Fruit fly (Drosophila melanogaster) whole organism, embryonic: ENCODE measurements around the gene kri.

Experiments
- ATbp ChIP-seq: fragments of 200-800 bp; sonication (Bioruptor generic); optimal IDR thresholded peaks from 2 replicates; lab custom pipeline; 2017; ENCODE audit warnings: missing biosample characterization, mild to moderate bottlenecking, missing genetic modification characterization, missing genetic modification reagents
- Atf3 ChIP-seq: fragments of 200-800 bp; sonication (Bioruptor generic); optimal IDR thresholded peaks from 3 replicates; lab custom pipeline; 2016; ENCODE audit warnings: missing biosample characterization, missing genetic modification characterization
- Atf6 ChIP-seq: fragments of 200-800 bp; sonication (Bioruptor generic); IDR thresholded peaks from 2 replicates; pipeline ENCODE4 v1.3.6; 2022; ENCODE audit warnings: missing biosample characterization, missing genetic modification characterization
- B-H1 ChIP-seq: fragments of 200-800 bp; sonication (Bioruptor generic); IDR thresholded peaks from 3 replicates; pipeline ENCODE4 v1.3.6; 2022; ENCODE audit warnings: missing biosample characterization, missing genetic modification characterization
- Blimp-1 ChIP-seq: fragments of 200-800 bp; sonication (Bioruptor generic); optimal IDR thresholded peaks from 3 replicates; lab custom pipeline; 2018; ENCODE audit warnings: missing biosample characterization, missing genetic modification characterization, mild to moderate bottlenecking, moderate library complexity, missing genetic modification reagents
- CG1024 ChIP-seq: fragments of 200-800 bp; sonication (Bioruptor generic); IDR thresholded peaks from 2 replicates; pipeline ENCODE4 v1.3.6; 2022; ENCODE audit warnings: missing biosample characterization, missing genetic modification characterization
- CG10959 ChIP-seq: fragments of 200-800 bp; sonication (Bioruptor generic); IDR thresholded peaks from 2 replicates; pipeline ENCODE4 v1.3.6; 2022; ENCODE audit warnings: missing biosample characterization, missing genetic modification characterization
- CG12391 ChIP-seq: fragments of 200-800 bp; sonication (Bioruptor generic); optimal IDR thresholded peaks from 3 replicates; lab custom pipeline; 2018; ENCODE audit warnings: missing biosample characterization, mild to moderate bottlenecking, missing genetic modification characterization, moderate library complexity
- CG14441 ChIP-seq: fragments of 200-800 bp; sonication (Bioruptor generic); IDR thresholded peaks from 2 replicates; pipeline ENCODE4 v1.3.6; 2022; ENCODE audit warnings: missing biosample characterization, missing genetic modification characterization
- CG15269 ChIP-seq: fragments of 200-800 bp; sonication (Bioruptor generic); optimal IDR thresholded peaks from 2 replicates; lab custom pipeline; 2018; ENCODE audit warnings: missing biosample characterization, mild to moderate bottlenecking, missing genetic modification characterization, moderate library complexity
- CG1647 ChIP-seq: fragments of 200-800 bp; sonication (Bioruptor generic); optimal IDR thresholded peaks from 3 replicates; lab custom pipeline; 2016; ENCODE audit warnings: missing biosample characterization, missing genetic modification characterization
- CG17186 ChIP-seq: fragments of 200-800 bp; sonication (Bioruptor generic); optimal IDR thresholded peaks from 3 replicates; lab custom pipeline; 2017; ENCODE audit warnings: missing biosample characterization, missing genetic modification reagents, missing genetic modification characterization
- CG17359 ChIP-seq: fragments of 200-800 bp; sonication (Bioruptor generic); optimal IDR thresholded peaks from 3 replicates; lab custom pipeline; 2018; ENCODE audit warnings: missing biosample characterization, mild to moderate bottlenecking, missing genetic modification characterization, moderate library complexity
- CG17361 ChIP-seq: fragments of 200-800 bp; sonication (Bioruptor generic); IDR thresholded peaks from 3 replicates; pipeline ENCODE4 v1.3.6; 2022; ENCODE audit warnings: missing biosample characterization, missing genetic modification characterization
- CG2116 ChIP-seq: fragments of 200-800 bp; sonication (Bioruptor generic); optimal IDR thresholded peaks from 3 replicates; lab custom pipeline; 2018; ENCODE audit warnings: missing biosample characterization, mild to moderate bottlenecking, missing genetic modification characterization
- CG7357 ChIP-seq: fragments of 200-800 bp; sonication (Bioruptor generic); IDR thresholded peaks from 3 replicates; pipeline ENCODE4 v1.3.6; 2022; ENCODE audit warnings: missing biosample characterization, missing genetic modification characterization
- CG7372 ChIP-seq: fragments of 200-800 bp; sonication (Bioruptor generic); IDR thresholded peaks from 2 replicates; pipeline ENCODE4 v1.3.6; 2022; ENCODE audit warnings: missing biosample characterization, missing genetic modification characterization
- CG7786 ChIP-seq: fragments of 200-800 bp; sonication (Bioruptor generic); optimal IDR thresholded peaks from 2 replicates; lab custom pipeline; 2016; ENCODE audit warnings: missing biosample characterization, missing genetic modification characterization
- CG7839 ChIP-seq: fragments of 200-800 bp; sonication (Bioruptor generic); optimal IDR thresholded peaks from 3 replicates; lab custom pipeline; 2018; ENCODE audit warnings: missing biosample characterization, mild to moderate bottlenecking, missing genetic modification characterization, moderate library complexity
- CG9215 ChIP-seq: fragments of 200-800 bp; sonication (Bioruptor generic); IDR thresholded peaks from 2 replicates; pipeline ENCODE4 v1.3.6; 2022; ENCODE audit warnings: missing biosample characterization, missing genetic modification characterization
- CTCF ChIP-seq: fragments of 200-800 bp; sonication (Bioruptor generic); optimal IDR thresholded peaks from 2 replicates; lab custom pipeline; 2017; ENCODE audit warnings: missing biosample characterization, mild to moderate bottlenecking, missing genetic modification characterization, moderate library complexity
- Camta ChIP-seq: fragments of 200-800 bp; sonication (Bioruptor generic); optimal IDR thresholded peaks from 2 replicates; lab custom pipeline; 2016; ENCODE audit warnings: missing biosample characterization, missing genetic modification characterization
- Drgx ChIP-seq: fragments of 200-800 bp; sonication (Bioruptor generic); IDR thresholded peaks from 2 replicates; pipeline ENCODE4 v1.3.6; 2022; ENCODE audit warnings: missing biosample characterization, missing genetic modification characterization
- Ets97D ChIP-seq: fragments of 200-800 bp; sonication (Bioruptor generic); optimal IDR thresholded peaks from 3 replicates; lab custom pipeline; 2016; ENCODE audit warnings: missing biosample characterization, missing genetic modification characterization
- H15 ChIP-seq: fragments of 200-800 bp; sonication (Bioruptor generic); IDR thresholded peaks from 3 replicates; pipeline ENCODE4 v1.3.6; 2022; ENCODE audit warnings: missing biosample characterization, missing genetic modification characterization
- H2.0 ChIP-seq: fragments of 200-800 bp; sonication (Bioruptor generic); IDR thresholded peaks from 2 replicates; pipeline ENCODE4 v1.3.6; 2022; ENCODE audit warnings: missing biosample characterization, missing genetic modification characterization
- Oli ChIP-seq: fragments of 200-800 bp; sonication (Bioruptor generic); optimal IDR thresholded peaks from 2 replicates; lab custom pipeline; 2018; ENCODE audit warnings: missing biosample characterization, mild to moderate bottlenecking, missing genetic modification characterization, moderate library complexity
- Optix ChIP-seq: fragments of 200-800 bp; sonication (Bioruptor generic); IDR thresholded peaks from 3 replicates; pipeline ENCODE4 v1.3.6; 2022; ENCODE audit warnings: missing biosample characterization, missing genetic modification characterization
- Pdp1 ChIP-seq, 2 experiments: fragments of 200-800 bp; sonication (Bioruptor generic); optimal IDR thresholded peaks; 3 replicates each; lab custom pipeline; 2016; ENCODE audit warnings: missing biosample characterization in 2 of 2, missing genetic modification characterization in 2 of 2, mild to moderate bottlenecking in 1 of 2, moderate library complexity in 1 of 2
- Poxn ChIP-seq: fragments of 200-800 bp; sonication (Bioruptor generic); IDR thresholded peaks from 2 replicates; pipeline ENCODE4 v1.3.6; 2022; ENCODE audit warnings: missing biosample characterization, missing genetic modification characterization
- Sox102F ChIP-seq: fragments of 200-800 bp; sonication (Bioruptor generic); optimal IDR thresholded peaks from 2 replicates; lab custom pipeline; 2018; ENCODE audit warnings: missing biosample characterization, mild to moderate bottlenecking, missing genetic modification characterization, moderate library complexity
- Stat92E ChIP-seq, 3 experiments: fragments of >200 bp in 2 of 3; fragments of 200-800 bp in 1 of 3; sonication (Bioruptor generic) in 1 of 3; optimal IDR thresholded peaks; 2 replicates each; lab custom pipeline; 2017 to 2019; ENCODE audit warnings: missing biosample characterization in 3 of 3, missing genetic modification characterization in 3 of 3, mild to moderate bottlenecking in 1 of 3, moderate library complexity in 1 of 3
- TFAM ChIP-seq: fragments of 200-800 bp; sonication (Bioruptor generic); optimal IDR thresholded peaks from 2 replicates; lab custom pipeline; 2017; ENCODE audit warnings: missing biosample characterization, missing genetic modification characterization, inconsistent platforms
- Usf ChIP-seq: fragments of 200-800 bp; sonication (Bioruptor generic); optimal IDR thresholded peaks from 2 replicates; lab custom pipeline; 2017; ENCODE audit warnings: missing genotype, missing biosample characterization, missing genetic modification characterization
- al ChIP-seq: fragments of 200-800 bp; sonication (Bioruptor generic); IDR thresholded peaks from 2 replicates; pipeline ENCODE4 v1.3.6; 2022; ENCODE audit warnings: missing biosample characterization, missing genetic modification characterization
- cas ChIP-seq: fragments of 200-800 bp; sonication (Bioruptor generic); IDR thresholded peaks from 2 replicates; pipeline ENCODE4 v1.3.6; 2022; ENCODE audit warnings: missing biosample characterization, missing genetic modification characterization
- caup ChIP-seq: fragments of 200-800 bp; sonication (Bioruptor generic); optimal IDR thresholded peaks from 3 replicates; lab custom pipeline; 2017; ENCODE audit warnings: missing biosample characterization, mild to moderate bottlenecking, missing genetic modification characterization, moderate library complexity; ENCODE audit not compliant: severe bottlenecking
- cg ChIP-seq: fragments of 200-800 bp; sonication (Bioruptor generic); optimal IDR thresholded peaks from 3 replicates; lab custom pipeline; 2019; ENCODE audit warnings: missing biosample characterization, mild to moderate bottlenecking, missing genetic modification characterization, moderate library complexity
- chinmo ChIP-seq: fragments of 200-800 bp; sonication (Bioruptor generic); IDR thresholded peaks from 4 replicates; pipeline ENCODE4 v1.3.6; 2022; ENCODE audit warnings: missing biosample characterization, missing genetic modification characterization; ENCODE audit not compliant: partially characterized antibody
- crc ChIP-seq: fragments of 200-800 bp; sonication (Bioruptor generic); optimal IDR thresholded peaks from 2 replicates; lab custom pipeline; 2016; ENCODE audit warnings: missing biosample characterization, missing genetic modification characterization
- dmrt11E ChIP-seq: fragments of 200-800 bp; sonication (Bioruptor generic); optimal IDR thresholded peaks from 3 replicates; lab custom pipeline; 2018; ENCODE audit warnings: missing biosample characterization, mild to moderate bottlenecking, missing genetic modification characterization, moderate library complexity
- fru ChIP-seq: fragments of >200 bp; optimal IDR thresholded peaks from 2 replicates; lab custom pipeline; 2017
- jing ChIP-seq: fragments of 200-800 bp; sonication (Bioruptor generic); optimal IDR thresholded peaks from 2 replicates; lab custom pipeline; 2018; ENCODE audit warnings: missing biosample characterization, mild to moderate bottlenecking, missing genetic modification characterization
- lab ChIP-seq: fragments of 200-800 bp; sonication (Bioruptor generic); optimal IDR thresholded peaks from 3 replicates; lab custom pipeline; 2017; ENCODE audit warnings: missing biosample characterization, missing genetic modification characterization, mild to moderate bottlenecking, moderate library complexity, missing genetic modification reagents
- mam ChIP-seq: fragments of 200-800 bp; sonication (Bioruptor generic); optimal IDR thresholded peaks from 3 replicates; lab custom pipeline; 2016; ENCODE audit warnings: missing biosample characterization, missing genetic modification characterization
- nom ChIP-seq: fragments of 200-800 bp; sonication (Bioruptor generic); optimal IDR thresholded peaks from 2 replicates; lab custom pipeline; 2017; ENCODE audit warnings: missing biosample characterization, missing genetic modification characterization, mild to moderate bottlenecking, moderate library complexity, missing genetic modification reagents
- rib ChIP-seq: fragments of 200-800 bp; sonication (Bioruptor generic); IDR thresholded peaks from 2 replicates; pipeline ENCODE4 v1.3.6; 2022; ENCODE audit warnings: missing biosample characterization, missing genetic modification characterization
- salm ChIP-seq: fragments of 200-800 bp; sonication (Bioruptor generic); optimal IDR thresholded peaks from 2 replicates; lab custom pipeline; 2018; ENCODE audit warnings: missing biosample characterization, mild to moderate bottlenecking, missing genetic modification characterization
- seq ChIP-seq: fragments of 200-800 bp; sonication (Bioruptor generic); IDR thresholded peaks from 2 replicates; pipeline ENCODE4 v1.3.6; 2022; ENCODE audit warnings: missing biosample characterization, missing genetic modification characterization
- sima ChIP-seq: fragments of 200-800 bp; sonication (Bioruptor generic); optimal IDR thresholded peaks from 2 replicates; lab custom pipeline; 2016; ENCODE audit warnings: missing biosample characterization, missing genetic modification characterization
- tna ChIP-seq: fragments of 200-800 bp; sonication (Bioruptor generic); IDR thresholded peaks from 2 replicates; pipeline ENCODE4 v1.3.6; 2022; ENCODE audit warnings: missing biosample characterization, missing genetic modification characterization; ENCODE audit not compliant: partially characterized antibody
- vnd ChIP-seq: fragments of 200-800 bp; sonication (Bioruptor generic); IDR thresholded peaks from 3 replicates; pipeline ENCODE4 v1.3.6; 2022; ENCODE audit warnings: missing biosample characterization, missing genetic modification characterization; ENCODE audit not compliant: partially characterized antibody

The kri gene

DNA sequence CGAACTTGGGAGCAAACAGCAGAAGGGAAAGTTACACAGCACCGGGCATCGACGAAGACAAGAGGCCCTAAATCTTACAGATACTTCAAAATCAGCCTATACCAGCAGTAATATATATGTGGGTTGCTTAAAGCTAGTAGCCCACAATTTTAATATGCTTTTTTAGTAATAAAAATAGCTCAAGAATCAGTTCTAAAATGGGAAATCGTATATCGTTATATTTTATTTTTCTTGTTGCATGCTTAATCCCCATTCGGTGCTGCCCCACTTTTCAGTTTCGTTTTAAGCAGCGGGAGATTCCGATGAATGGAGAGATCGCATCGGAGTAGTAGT lies 2.7 kb upstream of the kri start (continued):
- no peak for TF ChIP-seq seq (GFP tag; lab: Robert Waterston, UW)
- TF ChIP-seq CG9215 (GFP tag; lab: Robert Waterston, UW), result peak; percentile 23; the same call in 1 of the 2 replicates
- no peak for TF ChIP-seq Atf3 (GFP tag; lab: Kevin White, UChicago)
- TF ChIP-seq sima (GFP tag; lab: Kevin White, UChicago), result no peak
- peak; percentile 28 for TF ChIP-seq mam (GFP tag; lab: Kevin White, UChicago)
- TF ChIP-seq dmrt11E (tag; lab: Kevin White, UChicago), result no peak
- 0 out of 2 replicates have a peak, but pooled peaks have one; percentile 20 for TF ChIP-seq al (GFP tag; lab: Robert Waterston, UW)
- TF ChIP-seq CG1024 (GFP tag; lab: Robert Waterston, UW), result no peak
- no peak for TF ChIP-seq Usf (GFP tag; lab: Kevin White, UChicago)
- peak; percentile 4 to 43 for TF ChIP-seq Pdp1 (GFP tag; optimal IDR thresholded peaks at IDR 0.05; lab: Kevin White, UChicago)
- TF ChIP-seq CG12391 (tag; lab: Kevin White, UChicago), result peak; percentile 28
- TF ChIP-seq Blimp-1 (GFP tag; lab: Kevin White, UChicago), result peak; percentile 47
- no peak for TF ChIP-seq CG7786
- TF ChIP-seq CG2116 (GFP tag; lab: Kevin White, UChicago), result no peak
- peak; percentile 15 for TF ChIP-seq lab (GFP tag; lab: Kevin White, UChicago)
- no peak for TF ChIP-seq Stat92E (GFP tag; optimal IDR thresholded peaks at IDR 0.05; lab: Kevin White, UChicago)
- TF ChIP-seq Oli (tag; lab: Kevin White, UChicago), result peak; percentile 34
- no peak for TF ChIP-seq jing (GFP tag; lab: Kevin White, UChicago)
- TF ChIP-seq caup (GFP tag; lab: Kevin White, UChicago), result no peak
- no peak for TF ChIP-seq fru (lab: Kevin White, UChicago)
- no peak for TF ChIP-seq CTCF (GFP tag; lab: Kevin White, UChicago)
- no peak for TF ChIP-seq Poxn (GFP tag; lab: Robert Waterston, UW)
- TF ChIP-seq CG7372 (GFP tag; lab: Robert Waterston, UW), result no peak
- peak; percentile 14 for TF ChIP-seq Sox102F (GFP tag; lab: Kevin White, UChicago)
- no peak for TF ChIP-seq H15 (GFP tag; lab: Robert Waterston, UW)
- TF ChIP-seq CG15269 (tag; lab: Kevin White, UChicago), result peak; percentile 33
- TF ChIP-seq CG7357 (GFP tag; lab: Robert Waterston, UW), result 0 out of 3 replicates have a peak, but pooled peaks have one; percentile 17
- no peak for TF ChIP-seq TFAM (GFP tag; lab: Kevin White, UChicago)
- no peak for TF ChIP-seq salm (tag; lab: Kevin White, UChicago)
- TF ChIP-seq CG7839 (tag; lab: Kevin White, UChicago), result no peak
- TF ChIP-seq B-H1 (GFP tag; lab: Robert Waterston, UW), result peak; percentile 13; the same call in 1 of the 3 replicates
- peak; percentile 30; the same call in 1 of the 3 replicates for TF ChIP-seq CG17361
- TF ChIP-seq crc, result no peak
- no peak for TF ChIP-seq Ets97D
- TF ChIP-seq H2.0, result no peak
- TF ChIP-seq nom, result peak; percentile 71
- peak; percentile 26 for TF ChIP-seq ATbp (GFP tag; lab: Kevin White, UChicago)
- no peak for TF ChIP-seq CG1647 (GFP tag; lab: Kevin White, UChicago)
- TF ChIP-seq CG10959 (GFP tag; lab: Robert Waterston, UW), result no peak
- TF ChIP-seq Atf6 (GFP tag; lab: Robert Waterston, UW), result no peak
- TF ChIP-seq vnd (GFP tag; lab: Robert Waterston, UW), result no peak
- TF ChIP-seq CG14441 (GFP tag; lab: Robert Waterston, UW), result no peak
- TF ChIP-seq tna (GFP tag; lab: Robert Waterston, UW), result no peak
- TF ChIP-seq CG17359 (tag; lab: Kevin White, UChicago), result peak; percentile 41
- no peak for TF ChIP-seq CG17186
- TF ChIP-seq Drgx, result peak; percentile 55
- TF ChIP-seq rib (GFP tag; lab: Robert Waterston, UW), result no peak
- no peak for TF ChIP-seq Camta (GFP tag; lab: Kevin White, UChicago)
- no peak for TF ChIP-seq cg (GFP tag; lab: Kevin White, UChicago)
- TF ChIP-seq Optix (GFP tag; lab: Robert Waterston, UW), result no peak
- no peak for TF ChIP-seq chinmo
- TF ChIP-seq cas, result no peak
